Fruit fly (Drosophila melanogaster): ENCODE results near the gene ppk27.

- TF ChIP-seq CG8478 (optimal IDR thresholded peaks at IDR 0.05) (no peak), CTCF (optimal IDR thresholded peaks at IDR 0.05) (no peak)
Measured at dm6 chr3L:3758603-3759002, 3.6 kb upstream of the ppk27 start.

All from S2 (cell line).